Fruit fly (Drosophila melanogaster) whole organism, embryonic: ENCODE measurements around the gene CG7739.

Experiments used
- Antp ChIP-seq: fragments of 200-800 bp; sonication (Bioruptor generic); optimal IDR thresholded peaks from 3 replicates; lab custom pipeline; 2016; ENCODE audit warnings: missing biosample characterization, missing genetic modification characterization
- CG10209 ChIP-seq: fragments of 200-800 bp; sonication (Bioruptor generic); optimal IDR thresholded peaks from 3 replicates; lab custom pipeline; 2017; ENCODE audit warnings: missing biosample characterization, mild to moderate bottlenecking, missing genetic modification characterization, missing genetic modification reagents
- CG10321 ChIP-seq: fragments of 200-800 bp; sonication (Bioruptor generic); IDR thresholded peaks from 2 replicates; pipeline ENCODE4 v1.3.6; 2022; ENCODE audit warnings: missing biosample characterization, missing genetic modification characterization
- CG10979 ChIP-seq: fragments of 200-800 bp; sonication (Bioruptor generic); optimal IDR thresholded peaks from 2 replicates; lab custom pipeline; 2018; ENCODE audit warnings: missing biosample characterization, mild to moderate bottlenecking, missing genetic modification characterization, moderate library complexity
- CG11398 ChIP-seq: fragments of 200-800 bp; sonication (Bioruptor generic); optimal IDR thresholded peaks from 2 replicates; lab custom pipeline; 2016; ENCODE audit warnings: missing biosample characterization, missing genetic modification characterization
- CG11560 ChIP-seq: fragments of 200-800 bp; sonication (Bioruptor generic); IDR thresholded peaks from 3 replicates; pipeline ENCODE4 v1.3.6; 2022; ENCODE audit warnings: missing biosample characterization, missing genetic modification characterization
- CG11695 ChIP-seq: fragments of 200-800 bp; sonication (Bioruptor generic); IDR thresholded peaks from 3 replicates; pipeline ENCODE4 v1.3.6; 2022; ENCODE audit warnings: missing biosample characterization, missing genetic modification characterization
- CG12071 ChIP-seq: fragments of 200-800 bp; sonication (Bioruptor generic); optimal IDR thresholded peaks from 3 replicates; lab custom pipeline; 2018; ENCODE audit warnings: missing biosample characterization, mild to moderate bottlenecking, missing genetic modification characterization
- CG12104 ChIP-seq: fragments of 200-800 bp; sonication (Bioruptor generic); optimal IDR thresholded peaks from 3 replicates; lab custom pipeline; 2016; ENCODE audit warnings: missing biosample characterization, missing genetic modification characterization
- CG12391 ChIP-seq: fragments of 200-800 bp; sonication (Bioruptor generic); optimal IDR thresholded peaks from 3 replicates; lab custom pipeline; 2018; ENCODE audit warnings: missing biosample characterization, mild to moderate bottlenecking, missing genetic modification characterization, moderate library complexity
- CG14014 ChIP-seq: fragments of 200-800 bp; sonication (Bioruptor generic); IDR thresholded peaks from 2 replicates; pipeline ENCODE4 v1.3.6; 2022; ENCODE audit warnings: missing biosample characterization, missing genetic modification characterization
- CG1792 ChIP-seq: fragments of 200-800 bp; sonication (Bioruptor generic); optimal IDR thresholded peaks from 2 replicates; lab custom pipeline; 2016; ENCODE audit warnings: missing biosample characterization, missing genetic modification characterization
- CG18011 ChIP-seq: fragments of 200-800 bp; sonication (Bioruptor generic); optimal IDR thresholded peaks from 2 replicates; lab custom pipeline; 2017; ENCODE audit warnings: missing biosample characterization, missing genetic modification characterization, mild to moderate bottlenecking, moderate library complexity, missing genotype
- CG2678 ChIP-seq: fragments of 200-800 bp; sonication (Bioruptor generic); optimal IDR thresholded peaks from 3 replicates; lab custom pipeline; 2019; ENCODE audit warnings: missing biosample characterization, mild to moderate bottlenecking, missing genetic modification characterization, moderate library complexity
- CG2875 ChIP-seq: fragments of 200-800 bp; sonication (Bioruptor generic); optimal IDR thresholded peaks from 2 replicates; lab custom pipeline; 2017; ENCODE audit warnings: missing biosample characterization, mild to moderate bottlenecking, missing genetic modification characterization, missing genetic modification reagents
- CG32767 ChIP-seq: fragments of 200-800 bp; sonication (Bioruptor generic); IDR thresholded peaks from 2 replicates; pipeline ENCODE4 v1.3.6; 2022; ENCODE audit warnings: missing biosample characterization, missing genetic modification characterization
- CG34376 ChIP-seq: fragments of 200-800 bp; sonication (Bioruptor generic); optimal IDR thresholded peaks from 2 replicates; lab custom pipeline; 2018; ENCODE audit warnings: missing biosample characterization, mild to moderate bottlenecking, missing genetic modification characterization
- CG3995 ChIP-seq: fragments of 200-800 bp; sonication (Bioruptor generic); optimal IDR thresholded peaks from 3 replicates; lab custom pipeline; 2016; ENCODE audit warnings: missing biosample characterization, missing genetic modification characterization
- CG4404 ChIP-seq: fragments of 200-800 bp; sonication (Bioruptor generic); IDR thresholded peaks from 2 replicates; pipeline ENCODE4 v1.3.6; 2022; ENCODE audit warnings: missing biosample characterization, missing genetic modification characterization
- CG4854 ChIP-seq: fragments of 200-800 bp; sonication (Bioruptor generic); optimal IDR thresholded peaks from 2 replicates; lab custom pipeline; 2016; ENCODE audit warnings: missing biosample characterization, missing genetic modification characterization, inconsistent platforms
- CG5180 ChIP-seq: fragments of 200-800 bp; sonication (Bioruptor generic); optimal IDR thresholded peaks from 3 replicates; lab custom pipeline; 2017; ENCODE audit warnings: missing biosample characterization, missing genetic modification characterization, mild to moderate bottlenecking, moderate library complexity, missing genetic modification reagents
- CG6272 ChIP-seq: fragments of 200-800 bp; sonication (Bioruptor generic); IDR thresholded peaks from 2 replicates; pipeline ENCODE4 v1.3.6; 2022; ENCODE audit warnings: missing biosample characterization, missing genetic modification characterization
- CG7786 ChIP-seq: fragments of 200-800 bp; sonication (Bioruptor generic); optimal IDR thresholded peaks from 2 replicates; lab custom pipeline; 2016; ENCODE audit warnings: missing biosample characterization, missing genetic modification characterization
- CG8478 ChIP-seq: fragments of >200 bp; optimal IDR thresholded peaks from 2 replicates; lab custom pipeline; 2018
- CG9437 ChIP-seq: fragments of 200-800 bp; sonication (Bioruptor generic); optimal IDR thresholded peaks from 2 replicates; lab custom pipeline; 2018; ENCODE audit warnings: missing biosample characterization, mild to moderate bottlenecking, missing genetic modification characterization
- CTCF ChIP-seq: fragments of 200-800 bp; sonication (Bioruptor generic); optimal IDR thresholded peaks from 2 replicates; lab custom pipeline; 2017; ENCODE audit warnings: missing biosample characterization, mild to moderate bottlenecking, missing genetic modification characterization, moderate library complexity
- Dll ChIP-seq: fragments of 200-800 bp; sonication (Bioruptor generic); IDR thresholded peaks from 4 replicates; pipeline ENCODE4 v1.3.6; 2022; ENCODE audit warnings: missing biosample characterization, missing genetic modification characterization; ENCODE audit not compliant: partially characterized antibody
- H15 ChIP-seq: fragments of 200-800 bp; sonication (Bioruptor generic); IDR thresholded peaks from 3 replicates; pipeline ENCODE4 v1.3.6; 2022; ENCODE audit warnings: missing biosample characterization, missing genetic modification characterization
- Hr3 ChIP-seq: fragments of 200-800 bp; sonication (Bioruptor generic); optimal IDR thresholded peaks from 3 replicates; lab custom pipeline; 2016; ENCODE audit warnings: missing biosample characterization, missing genetic modification characterization
- Myb ChIP-seq: fragments of 200-800 bp; sonication (Bioruptor generic); optimal IDR thresholded peaks from 2 replicates; lab custom pipeline; 2016; ENCODE audit warnings: missing biosample characterization, missing genetic modification characterization
- Nf-YC ChIP-seq: fragments of 200-800 bp; optimal IDR thresholded peaks from 3 replicates; lab custom pipeline; 2019; ENCODE audit warnings: missing biosample characterization, mild to moderate bottlenecking, missing genetic modification characterization, moderate library complexity
- ac ChIP-seq: fragments of 200-800 bp; sonication (Bioruptor generic); optimal IDR thresholded peaks from 3 replicates; lab custom pipeline; 2017; ENCODE audit warnings: missing biosample characterization, mild to moderate bottlenecking, missing genetic modification characterization
- ash1 ChIP-seq: fragments of 200-800 bp; sonication (Bioruptor generic); optimal IDR thresholded peaks from 2 replicates; lab custom pipeline; 2018; ENCODE audit warnings: missing biosample characterization, mild to moderate bottlenecking, missing genetic modification characterization
- ato ChIP-seq: fragments of 200-800 bp; sonication (Bioruptor generic); IDR thresholded peaks from 2 replicates; pipeline ENCODE4 v1.3.6; 2022; ENCODE audit warnings: missing biosample characterization, missing genetic modification characterization; ENCODE audit not compliant: partially characterized antibody
- cas ChIP-seq: fragments of 200-800 bp; sonication (Bioruptor generic); IDR thresholded peaks from 2 replicates; pipeline ENCODE4 v1.3.6; 2022; ENCODE audit warnings: missing biosample characterization, missing genetic modification characterization
- chm ChIP-seq: fragments of 200-800 bp; sonication (Bioruptor generic); IDR thresholded peaks from 2 replicates; pipeline ENCODE4 v1.3.6; 2022; ENCODE audit warnings: missing biosample characterization, missing genetic modification characterization
- chn ChIP-seq: fragments of 200-800 bp; sonication (Bioruptor generic); optimal IDR thresholded peaks from 2 replicates; lab custom pipeline; 2016; ENCODE audit warnings: missing biosample characterization, missing genetic modification characterization
- croc ChIP-seq: fragments of 200-800 bp; sonication (Bioruptor generic); conservative IDR thresholded peaks from 3 replicates; pipeline ENCODE4 v1.3.6; 2022; ENCODE audit warnings: missing biosample characterization, missing genetic modification characterization
- da ChIP-seq: fragments of 200-800 bp; sonication (Bioruptor generic); optimal IDR thresholded peaks from 2 replicates; lab custom pipeline; 2016; ENCODE audit warnings: missing biosample characterization, missing genetic modification characterization
- dati ChIP-seq: fragments of 200-800 bp; sonication (Bioruptor generic); IDR thresholded peaks from 2 replicates; pipeline ENCODE4 v1.3.6; 2022; ENCODE audit warnings: missing biosample characterization, missing genetic modification characterization
- eyg ChIP-seq: fragments of 200-800 bp; sonication (Bioruptor generic); optimal IDR thresholded peaks from 3 replicates; lab custom pipeline; 2016; ENCODE audit warnings: missing biosample characterization, missing genetic modification characterization
- jigr1 ChIP-seq: fragments of 200-800 bp; sonication (Bioruptor generic); IDR thresholded peaks from 3 replicates; pipeline ENCODE4 v1.3.6; 2022; ENCODE audit warnings: missing biosample characterization, missing genetic modification characterization
- klu ChIP-seq: fragments of 200-800 bp; sonication (Bioruptor generic); IDR thresholded peaks from 2 replicates; pipeline ENCODE4 v1.3.6; 2022; ENCODE audit warnings: missing biosample characterization, missing genetic modification characterization
- kni ChIP-seq: fragments of 200-800 bp; sonication (Bioruptor generic); optimal IDR thresholded peaks from 3 replicates; lab custom pipeline; 2017; ENCODE audit warnings: mild to moderate bottlenecking, missing biosample characterization, missing genetic modification reagents, missing genetic modification characterization
- run ChIP-seq: fragments of 200-800 bp; sonication (Bioruptor generic); optimal IDR thresholded peaks from 3 replicates; lab custom pipeline; 2018; ENCODE audit warnings: missing biosample characterization, mild to moderate bottlenecking, missing genetic modification characterization
- sd ChIP-seq: fragments of 200-800 bp; sonication (Bioruptor generic); optimal IDR thresholded peaks from 3 replicates; lab custom pipeline; 2018; ENCODE audit warnings: missing biosample characterization, mild to moderate bottlenecking, missing genetic modification characterization, moderate library complexity
- sens ChIP-seq: fragments of 200-800 bp; sonication (Bioruptor generic); peaks from one replicate; lab custom pipeline; 2016; ENCODE audit warnings: missing biosample characterization, missing genetic modification characterization
- sima ChIP-seq: fragments of 200-800 bp; sonication (Bioruptor generic); optimal IDR thresholded peaks from 2 replicates; lab custom pipeline; 2016; ENCODE audit warnings: missing biosample characterization, missing genetic modification characterization
- toy ChIP-seq: fragments of 200-800 bp; sonication (Bioruptor generic); IDR thresholded peaks from 2 replicates; pipeline ENCODE4 v1.3.6; 2022; ENCODE audit warnings: missing biosample characterization, missing genetic modification characterization
- twi ChIP-seq: fragments of 200-800 bp; optimal IDR thresholded peaks from 2 replicates; lab custom pipeline; 2019; ENCODE audit warnings: missing biosample characterization, mild to moderate bottlenecking, missing genetic modification characterization, moderate library complexity
- usp ChIP-seq: fragments of >200 bp; optimal IDR thresholded peaks from 2 replicates; lab custom pipeline; 2017; ENCODE audit warnings: missing biosample characterization, missing genetic modification characterization
- zen2 ChIP-seq: fragments of 200-800 bp; sonication (Bioruptor generic); IDR thresholded peaks from 3 replicates; pipeline ENCODE4 v1.3.6; 2022; ENCODE audit warnings: missing biosample characterization, missing genetic modification characterization; ENCODE audit not compliant: partially characterized antibody

The CG7739 gene

dm6 chr3L:15530638-15531225 is 32.1 kb downstream of the CG7739 start (continued):
- TF ChIP-seq CG2678 (peak; percentile 37), kni (GFP tag; lab: Kevin White, UChicago) (peak; percentile 76), CG3995 (GFP tag; lab: Kevin White, UChicago) (no peak), run (no peak), Dll (GFP tag; lab: Robert Waterston, UW) (no peak), CG11695 (GFP tag; lab: Robert Waterston, UW) (no peak; the same call in 2 of the 3 replicates), ac (no peak), eyg (GFP tag; lab: Kevin White, UChicago) (no peak), CG32767 (no peak), CG10321 (GFP tag; lab: Robert Waterston, UW) (no peak), CG10979 (no peak), CG9437 (GFP tag; lab: Kevin White, UChicago) (no peak), Nf-YC (tag; lab: Kevin White, UChicago) (no peak), sima (GFP tag; lab: Kevin White, UChicago) (no peak), zen2 (GFP tag; lab: Robert Waterston, UW) (no peak), chn (GFP tag; lab: Kevin White, UChicago) (no peak), da (no peak), CG2875 (GFP tag; lab: Kevin White, UChicago) (no peak), Antp (GFP tag; lab: Kevin White, UChicago) (no peak), cas (GFP tag; lab: Robert Waterston, UW) (no peak), CG34376 (GFP tag; lab: Kevin White, UChicago) (no peak), CG7786 (GFP tag; lab: Kevin White, UChicago) (no peak), CG5180 (GFP tag; lab: Kevin White, UChicago) (peak; percentile 33), CG11398 (GFP tag; lab: Kevin White, UChicago) (no peak), sens (GFP tag; lab: Kevin White, UChicago) (peak; percentile 75), ato (GFP tag; lab: Robert Waterston, UW) (no peak), Myb (GFP tag; lab: Kevin White, UChicago) (no peak), chm (GFP tag; lab: Robert Waterston, UW) (peak; percentile 66), jigr1 (GFP tag; lab: Robert Waterston, UW) (no peak), CG12104 (no peak), CG11560 (tag; lab: Robert Waterston, UW) (no peak), CG8478 (no peak), CG12071 (peak; percentile 26), CTCF (GFP tag; lab: Kevin White, UChicago) (no peak), toy (GFP tag; lab: Robert Waterston, UW) (no peak), usp (GFP tag; lab: Kevin White, UChicago) (no peak), croc (GFP tag; lab: Robert Waterston, UW) (no peak), CG18011 (GFP tag; lab: Kevin White, UChicago) (no peak), dati (GFP tag; lab: Robert Waterston, UW) (no peak), sd (no peak), CG6272 (GFP tag; lab: Robert Waterston, UW) (no peak), CG10209 (peak; percentile 2), ash1 (GFP tag; lab: Kevin White, UChicago) (no peak), CG4854 (no peak), Hr3 (GFP tag; lab: Kevin White, UChicago) (no peak), CG1792 (GFP tag; lab: Kevin White, UChicago) (no peak), CG14014 (GFP tag; lab: Robert Waterston, UW) (no peak), klu (GFP tag; lab: Robert Waterston, UW) (no peak), CG12391 (tag; lab: Kevin White, UChicago) (no peak), CG4404 (GFP tag; lab: Robert Waterston, UW) (no peak), H15 (GFP tag; lab: Robert Waterston, UW) (no peak), twi (tag; lab: Kevin White, UChicago) (no peak)
